Worm (Caenorhabditis elegans) whole organism, late embryonic: ENCODE measurements around the gene fmi-1.

Experiments
- F13H6.1 ChIP-seq: sonication (generic microtip); optimal IDR thresholded peaks from 2 replicates; lab custom pipeline; 2016; ENCODE audit warnings: missing genetic modification characterization, missing compliant biosample characterization
- K02D7.2 ChIP-seq: sonication (generic microtip); optimal IDR thresholded peaks from 2 replicates; lab custom pipeline; 2017; ENCODE audit warnings: mild to moderate bottlenecking, missing genetic modification characterization, missing compliant biosample characterization
- K09A11.1 ChIP-seq: sonication (generic microtip); optimal IDR thresholded peaks from 2 replicates; lab custom pipeline; 2017; ENCODE audit warnings: antibody characterized with exemption, mild to moderate bottlenecking, missing genetic modification characterization, missing compliant biosample characterization; ENCODE audit not compliant: insufficient read depth
- ahr-1 ChIP-seq: sonication (generic microtip); optimal IDR thresholded peaks from 2 replicates; lab custom pipeline; 2016; ENCODE audit warnings: missing genetic modification characterization, missing compliant biosample characterization
- ceh-18 ChIP-seq: sonication (generic microtip); optimal IDR thresholded peaks from 2 replicates; lab custom pipeline; 2016; ENCODE audit warnings: missing genetic modification characterization, missing compliant biosample characterization
- ceh-19 ChIP-seq: fragments of 200-800 bp; sonication (Bioruptor generic); optimal IDR thresholded peaks from 2 replicates; lab custom pipeline; 2018; ENCODE audit warnings: mild to moderate bottlenecking, missing genetic modification characterization, missing compliant biosample characterization
- ceh-2 ChIP-seq: sonication (generic microtip); optimal IDR thresholded peaks from 2 replicates; lab custom pipeline; 2016; ENCODE audit warnings: missing genotype, missing genetic modification characterization, missing compliant biosample characterization
- ceh-22 ChIP-seq: sonication (generic microtip); optimal IDR thresholded peaks from 2 replicates; lab custom pipeline; 2017; ENCODE audit warnings: missing biosample characterization, missing genetic modification characterization
- ceh-24 ChIP-seq: sonication (generic microtip); optimal IDR thresholded peaks from 2 replicates; lab custom pipeline; 2016; ENCODE audit warnings: mild to moderate bottlenecking, missing genetic modification characterization, missing compliant biosample characterization
- ceh-31 ChIP-seq: sonication (generic microtip); optimal IDR thresholded peaks from 2 replicates; lab custom pipeline; 2016; ENCODE audit warnings: missing genetic modification characterization, missing compliant biosample characterization
- ceh-34 ChIP-seq: sonication (generic microtip); optimal IDR thresholded peaks from 2 replicates; lab custom pipeline; 2016; ENCODE audit warnings: mild to moderate bottlenecking, missing genetic modification characterization, missing compliant biosample characterization
- ceh-45 ChIP-seq: fragments of 200-800 bp; sonication (Bioruptor generic); IDR thresholded peaks from 2 replicates; pipeline ENCODE4 v1.3.6; 2022; ENCODE audit warnings: missing genetic modification reagents, missing genetic modification characterization, missing compliant biosample characterization
- ceh-9 ChIP-seq: sonication (generic microtip); optimal IDR thresholded peaks from 2 replicates; lab custom pipeline; 2016; ENCODE audit warnings: mild to moderate bottlenecking, missing genetic modification characterization, inconsistent platforms, missing compliant biosample characterization
- che-1 ChIP-seq: sonication (generic microtip); optimal IDR thresholded peaks from 2 replicates; lab custom pipeline; 2016; ENCODE audit warnings: mild to moderate bottlenecking, missing genetic modification characterization, missing compliant biosample characterization
- dmd-4 ChIP-seq: sonication (generic microtip); optimal IDR thresholded peaks from 2 replicates; lab custom pipeline; 2016; ENCODE audit warnings: borderline replicate concordance, missing genetic modification characterization, missing compliant biosample characterization
- dve-1 ChIP-seq: sonication (generic microtip); optimal IDR thresholded peaks from 2 replicates; lab custom pipeline; 2017; ENCODE audit warnings: antibody characterized with exemption, mild to moderate bottlenecking, missing genetic modification characterization, missing compliant biosample characterization
- elt-4 ChIP-seq: sonication (generic microtip); optimal IDR thresholded peaks from 2 replicates; lab custom pipeline; 2016; ENCODE audit warnings: missing genetic modification characterization, missing compliant biosample characterization
- ets-4 ChIP-seq: sonication (generic microtip); optimal IDR thresholded peaks from 2 replicates; lab custom pipeline; 2016; ENCODE audit warnings: missing genetic modification characterization, missing compliant biosample characterization
- fax-1 ChIP-seq: sonication (generic microtip); optimal IDR thresholded peaks from 2 replicates; lab custom pipeline; 2016; ENCODE audit warnings: missing genotype, missing genetic modification characterization, missing compliant biosample characterization
- fkh-10 ChIP-seq: fragments of 150-350 bp; optimal IDR thresholded peaks from 2 replicates; lab custom pipeline; 2014; ENCODE audit warnings: missing biosample characterization, missing genetic modification reagents, missing genetic modification characterization
- gmeb-2 ChIP-seq: sonication (generic microtip); optimal IDR thresholded peaks from 2 replicates; lab custom pipeline; 2016; ENCODE audit warnings: missing genetic modification characterization, inconsistent platforms, missing compliant biosample characterization
- lin-11 ChIP-seq: fragments of 200-800 bp; sonication (Bioruptor generic); optimal IDR thresholded peaks from 2 replicates; lab custom pipeline; 2018; ENCODE audit warnings: mild to moderate bottlenecking, missing genetic modification characterization, missing compliant biosample characterization
- madf-2 ChIP-seq: sonication (generic microtip); optimal IDR thresholded peaks from 2 replicates; lab custom pipeline; 2017; ENCODE audit warnings: missing genetic modification characterization, missing compliant biosample characterization
- nfya-1 ChIP-seq: sonication (generic microtip); optimal IDR thresholded peaks from 2 replicates; lab custom pipeline; 2017; ENCODE audit warnings: missing genetic modification characterization, mild to moderate bottlenecking, missing compliant biosample characterization, antibody characterized with exemption, moderate library complexity
- nhr-11 ChIP-seq: fragments of 150-350 bp; optimal IDR thresholded peaks from 2 replicates; lab custom pipeline; 2014; ENCODE audit warnings: missing biosample characterization, missing genetic modification characterization
- npax-4 ChIP-seq: sonication (generic microtip); optimal IDR thresholded peaks from 2 replicates; lab custom pipeline; 2016; ENCODE audit warnings: missing genetic modification characterization, missing compliant biosample characterization
- odd-2 ChIP-seq: sonication (generic microtip); optimal IDR thresholded peaks from 2 replicates; lab custom pipeline; 2017; ENCODE audit warnings: antibody characterized with exemption, mild to moderate bottlenecking, missing genetic modification characterization, missing compliant biosample characterization
- pat-9 ChIP-seq: fragments of 200-800 bp; sonication (Bioruptor generic); optimal IDR thresholded peaks from 2 replicates; lab custom pipeline; 2018; ENCODE audit warnings: mild to moderate bottlenecking, missing genetic modification characterization, moderate library complexity, missing compliant biosample characterization
- pax-1 ChIP-seq: fragments of 150-350 bp; optimal IDR thresholded peaks from 2 replicates; lab custom pipeline; 2014; ENCODE audit warnings: missing biosample characterization, missing genetic modification characterization
- pha-2 ChIP-seq: sonication (generic microtip); optimal IDR thresholded peaks from 2 replicates; lab custom pipeline; 2017; ENCODE audit warnings: mild to moderate bottlenecking, missing genetic modification characterization, missing compliant biosample characterization
- pha-4 ChIP-seq: fragments of 150-350 bp; optimal IDR thresholded peaks from 2 replicates; lab custom pipeline; 2018; ENCODE audit warnings: missing biosample characterization, missing genetic modification reagents, missing genetic modification characterization
- pqm-1 ChIP-seq: sonication (generic microtip); optimal IDR thresholded peaks from 2 replicates; lab custom pipeline; 2016; ENCODE audit warnings: missing genetic modification characterization, missing compliant biosample characterization
- pros-1 ChIP-seq: fragments of 150-350 bp; optimal IDR thresholded peaks from 2 replicates; lab custom pipeline; 2014; ENCODE audit warnings: missing biosample characterization, missing genetic modification reagents, missing genetic modification characterization
- ref-2 ChIP-seq: sonication (generic microtip); optimal IDR thresholded peaks from 2 replicates; lab custom pipeline; 2016; ENCODE audit warnings: missing genetic modification characterization, missing compliant biosample characterization
- rnt-1 ChIP-seq: sonication (generic microtip); optimal IDR thresholded peaks from 2 replicates; lab custom pipeline; 2016; ENCODE audit warnings: missing genetic modification characterization, missing compliant biosample characterization
- sdc-2 ChIP-seq: sonication (generic microtip); optimal IDR thresholded peaks from 2 replicates; lab custom pipeline; 2016; ENCODE audit warnings: missing genotype, missing genetic modification characterization, missing compliant biosample characterization
- sox-4 ChIP-seq: sonication (generic microtip); optimal IDR thresholded peaks from 2 replicates; lab custom pipeline; 2017; ENCODE audit warnings: mild to moderate bottlenecking, missing genetic modification characterization, inconsistent platforms, missing compliant biosample characterization
- tbx-2 ChIP-seq: sonication (generic microtip); optimal IDR thresholded peaks from 2 replicates; lab custom pipeline; 2016; ENCODE audit warnings: missing genetic modification characterization, missing compliant biosample characterization
- tbx-7 ChIP-seq: sonication (generic microtip); optimal IDR thresholded peaks from 2 replicates; lab custom pipeline; 2016; ENCODE audit warnings: missing genotype, missing genetic modification characterization, missing compliant biosample characterization
- ttx-3 ChIP-seq: sonication (generic microtip); optimal IDR thresholded peaks from 2 replicates; lab custom pipeline; 2016; ENCODE audit warnings: missing genetic modification reagents, missing genetic modification characterization, missing compliant biosample characterization
- unc-3 ChIP-seq, 2 experiments: fragments of 200-800 bp in 1 of 2; sonication (Bioruptor generic) in 1 of 2; sonication (generic microtip) in 1 of 2; conservative IDR thresholded peaks in 1 of 2; optimal IDR thresholded peaks in 1 of 2; 2 replicates each; pipeline versions ENCODE4 v1.3.6 to Lab custom; 2016 to 2022; ENCODE audit warnings: missing compliant biosample characterization in 2 of 2, missing genetic modification characterization in 2 of 2, missing genetic modification reagents in 1 of 2
- zip-5 ChIP-seq: sonication (generic microtip); optimal IDR thresholded peaks from 2 replicates; lab custom pipeline; 2016; ENCODE audit warnings: missing genetic modification characterization, missing compliant biosample characterization

Gene fmi-1

ce11 chrV:13003378-13003777, 15.5 kb upstream of the fmi-1 start (continued):
- TF ChIP-seq pat-9 (tag; lab: Kevin White, UChicago) (peak; percentile 89), che-1 (peak; percentile 87), ref-2 (tag; lab: Kevin White, UChicago) (peak; percentile 65), gmeb-2 (tag; lab: Kevin White, UChicago) (peak; percentile 80), F13H6.1 (tag; lab: Kevin White, UChicago) (peak; percentile 83), tbx-2 (tag; lab: Kevin White, UChicago) (peak; percentile 83), madf-2 (tag; lab: Kevin White, UChicago) (peak; percentile 78), dve-1 (tag; lab: Kevin White, UChicago) (peak; percentile 76), npax-4 (tag; lab: Kevin White, UChicago) (peak; percentile 59), nfya-1 (tag; lab: Kevin White, UChicago) (peak; percentile 47), pros-1 (tag; lab: Kevin White, UChicago) (peak; percentile 52), ceh-9 (tag; lab: Kevin White, UChicago) (peak; percentile 78), ceh-22 (tag; lab: Kevin White, UChicago) (no peak), zip-5 (tag; lab: Kevin White, UChicago) (peak; percentile 45), nhr-11 (no peak), ahr-1 (tag; lab: Kevin White, UChicago) (peak; percentile 55), K02D7.2 (tag; lab: Kevin White, UChicago) (peak; percentile 86)

- TF ChIP-seq ceh-18 (no peak), sox-4 (tag; lab: Kevin White, UChicago) (no peak), ceh-24 (tag; lab: Kevin White, UChicago) (no peak), elt-4 (no peak), K09A11.1 (tag; lab: Kevin White, UChicago) (no peak), rnt-1 (tag; lab: Kevin White, UChicago) (no peak), ceh-2 (no peak), sdc-2 (tag; lab: Kevin White, UChicago) (no peak), pros-1 (tag; lab: Kevin White, UChicago) (no peak), nfya-1 (tag; lab: Kevin White, UChicago) (no peak), unc-3 (GFP tag; conservative IDR thresholded peaks at IDR 0.05; lab: Robert Waterston, UW) (no peak), unc-3 (tag; optimal IDR thresholded peaks at IDR 0.05; lab: Kevin White, UChicago) (no peak), ceh-45 (GFP tag; lab: Robert Waterston, UW) (no peak), pax-1 (tag; lab: Kevin White, UChicago) (no peak), F13H6.1 (tag; lab: Kevin White, UChicago) (no peak), ttx-3 (no peak)
Measured at ce11 chrV:13004374-13004773, 14.5 kb upstream of the fmi-1 start.

ce11 chrV:13006754-13007153, 12.1 kb upstream of the fmi-1 start:
- TF ChIP-seq odd-2 (tag; lab: Kevin White, UChicago) (no peak), lin-11 (tag; lab: Kevin White, UChicago) (no peak), pha-4 (tag; lab: Kevin White, UChicago) (no peak), fkh-10 (no peak), elt-4 (no peak), ets-4 (tag; lab: Kevin White, UChicago) (no peak)

- TF ChIP-seq elt-4: no peak
- TF ChIP-seq F13H6.1 (tag; lab: Kevin White, UChicago): no peak
- no peak for TF ChIP-seq dmd-4 (tag; lab: Kevin White, UChicago)
- TF ChIP-seq K09A11.1 (tag; lab: Kevin White, UChicago): no peak
- no peak for TF ChIP-seq pros-1 (tag; lab: Kevin White, UChicago)
- no peak for TF ChIP-seq ceh-2
- no peak for TF ChIP-seq tbx-7 (tag; lab: Kevin White, UChicago)
- no peak for TF ChIP-seq ceh-19 (GFP tag; lab: Kevin White, UChicago)
- TF ChIP-seq pha-4 (tag; lab: Kevin White, UChicago): no peak
- TF ChIP-seq ceh-31: no peak
- no peak for TF ChIP-seq ceh-9 (tag; lab: Kevin White, UChicago)
- TF ChIP-seq pha-2 (tag; lab: Kevin White, UChicago): no peak
- no peak for TF ChIP-seq pqm-1 (tag; lab: Kevin White, UChicago)
- TF ChIP-seq fax-1 (tag; lab: Kevin White, UChicago): no peak
- TF ChIP-seq ceh-34 (tag; lab: Kevin White, UChicago): no peak
- TF ChIP-seq unc-3 (GFP tag; conservative IDR thresholded peaks at IDR 0.05; lab: Robert Waterston, UW): no peak
- TF ChIP-seq unc-3 (tag; optimal IDR thresholded peaks at IDR 0.05; lab: Kevin White, UChicago): no peak
Measured at ce11 chrV:13008825-13009224, 10.0 kb upstream of the fmi-1 start, which contains the start of gene F15B9.10. TSS of gene F15B9.10 (minus strand) at chrV:13008925.
